Worm (Caenorhabditis elegans) whole organism, late embryonic: ENCODE results near the gene srbc-50.

Experiments used
- mec-3 ChIP-seq: sonication (generic microtip); optimal IDR thresholded peaks from 2 replicates; lab custom pipeline; 2016; ENCODE audit warnings: borderline replicate concordance, missing genetic modification characterization, missing compliant biosample characterization
- nfya-1 ChIP-seq: sonication (generic microtip); optimal IDR thresholded peaks from 2 replicates; lab custom pipeline; 2017; ENCODE audit warnings: missing genetic modification characterization, mild to moderate bottlenecking, missing compliant biosample characterization, antibody characterized with exemption, moderate library complexity
- pqm-1 ChIP-seq: sonication (generic microtip); optimal IDR thresholded peaks from 2 replicates; lab custom pipeline; 2016; ENCODE audit warnings: missing genetic modification characterization, missing compliant biosample characterization

ce11 chrV:15826110-15826509 lies 1.3 kb upstream of the srbc-50 start, which contains the start of gene srbc-51:
- TF ChIP-seq nfya-1 (tag; lab: Kevin White, UChicago) (no peak), mec-3 (tag; lab: Kevin White, UChicago) (no peak), pqm-1 (tag; lab: Kevin White, UChicago) (no peak)
